Worm (Caenorhabditis elegans): ENCODE results near the gene srlf-26.
A peak's percentile ranks its signal among the peaks of the same experiment; 100 is the strongest.
"Not testable (repeated sequence)": the region's sequence is repeated elsewhere in the genome, so short reads cannot be mapped to it uniquely, and the experiment has no call there.

Gene srlf-26

ce11 chrIV:13666849-13667430 is 11.8 kb upstream of the srlf-26 start, which contains the start of gene fbxa-215:
TSS of gene fbxa-215 (minus strand) at chrIV:13666909.
- TF ChIP-seq attf-3 (GFP tag; conservative IDR thresholded peaks at IDR 0.05) (no peak), madf-8 (GFP tag; conservative IDR thresholded peaks at IDR 0.05) (peak; percentile 65), lsl-1 (GFP tag; optimal IDR thresholded peaks at IDR 0.05) (peak; percentile 52), xnd-1 (tag; optimal IDR thresholded peaks at IDR 0.05) (peak; percentile 47), hsf-1 (GFP tag; IDR thresholded peaks at IDR 0.05) (no peak), F22D6.2 (tag; optimal IDR thresholded peaks at IDR 0.05) (no peak), ceh-27 (GFP tag; optimal IDR thresholded peaks at IDR 0.05) (no peak), madf-6 (GFP tag; IDR thresholded peaks at IDR 0.05) (peak; percentile 75), dpl-1 (GFP tag; optimal IDR thresholded peaks at IDR 0.05) (peak; percentile 19), efl-1 (GFP tag; optimal IDR thresholded peaks at IDR 0.05) (peak; percentile 58), mes-4 (tag; optimal IDR thresholded peaks at IDR 0.05) (no peak), snpc-4 (GFP tag; optimal IDR thresholded peaks at IDR 0.05) (peak; percentile 57), snpc-4 (tag; optimal IDR thresholded peaks at IDR 0.05) (peak in 3 of 4 experiments; percentile 62 to 88 (median 82)), ekl-4 (GFP tag; IDR thresholded peaks at IDR 0.05) (no peak), F55B11.4 (tag; optimal IDR thresholded peaks at IDR 0.05; ENCODE audit: borderline replicate concordance, insufficient read depth) (no peak)

DNA sequence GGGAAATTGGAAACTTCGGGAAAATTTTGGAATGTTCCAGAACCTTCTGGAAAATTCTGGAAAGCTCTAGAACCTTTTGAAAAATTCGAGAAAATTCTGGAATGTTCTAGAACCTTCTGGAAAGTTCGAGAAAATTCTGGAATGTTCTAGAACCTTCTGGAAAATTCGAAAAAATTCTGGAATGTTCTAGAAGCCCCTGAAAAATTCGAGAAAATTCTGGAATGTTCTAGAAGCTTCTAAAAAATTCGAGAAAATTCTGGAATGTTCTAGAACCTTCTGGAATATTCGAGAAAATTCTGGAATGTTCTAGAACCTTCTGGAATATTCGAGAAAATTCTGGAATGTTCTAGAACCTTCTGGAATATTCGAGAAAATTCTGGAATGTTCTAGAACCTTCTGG is 10.8 kb upstream of the srlf-26 start:
- TF ChIP-seq hsf-1 (GFP tag; IDR thresholded peaks at IDR 0.05) (peak; percentile 98), ekl-4 (GFP tag; IDR thresholded peaks at IDR 0.05) (peak; percentile 76), Y56A3A.18 (GFP tag; IDR thresholded peaks at IDR 0.05) (0 out of 2 replicates have a peak, but pooled peaks have one; percentile 69), ztf-25 (GFP tag; IDR thresholded peaks at IDR 0.05) (0 out of 2 replicates have a peak, but pooled peaks have one; percentile 43), ceh-100 (GFP tag; IDR thresholded peaks at IDR 0.05) (0 out of 2 replicates have a peak, but pooled peaks have one; percentile 27), rpc-1 (optimal IDR thresholded peaks at IDR 0.05) (peak; percentile 37), Y53F4B.3 (GFP tag; IDR thresholded peaks at IDR 0.05) (peak; percentile 32; the same call in 1 of the 2 replicates), attf-6 (GFP tag; IDR thresholded peaks at IDR 0.05) (0 out of 2 replicates have a peak, but pooled peaks have one; percentile 67), ceh-40 (GFP tag; IDR thresholded peaks at IDR 0.05) (0 out of 2 replicates have a peak, but pooled peaks have one; percentile 21), Y79H2A.3 (GFP tag; conservative IDR thresholded peaks at IDR 0.05) (peak; percentile 58; the same call in 1 of the 2 replicates), snpc-4 (tag; optimal IDR thresholded peaks at IDR 0.05) (peak in 1 of 4 experiments; percentile 51), egrh-3 (GFP tag; IDR thresholded peaks at IDR 0.05) (peak; percentile 45), mel-28 (tag; optimal IDR thresholded peaks at IDR 0.05; ENCODE audit: borderline replicate concordance) (peak; percentile 67), madf-6 (GFP tag; IDR thresholded peaks at IDR 0.05) (peak; percentile 61; the same call in 1 of the 2 replicates)
- TF ChIP-seq rpc-1 (tag; optimal IDR thresholded peaks at IDR 0.05); snpc-4 (GFP tag; optimal IDR thresholded peaks at IDR 0.05): not testable (repeated sequence)

ce11 chrIV:13673504-13673903 is 5.2 kb upstream of the srlf-26 start, which contains the start of gene oac-48:
TSS of gene oac-48 (plus strand) at chrIV:13673804.
- TF ChIP-seq ztf-18 (tag; optimal IDR thresholded peaks at IDR 0.05) (no peak), Y67H2A.10 (GFP tag; conservative IDR thresholded peaks at IDR 0.05) (no peak)

DNA sequence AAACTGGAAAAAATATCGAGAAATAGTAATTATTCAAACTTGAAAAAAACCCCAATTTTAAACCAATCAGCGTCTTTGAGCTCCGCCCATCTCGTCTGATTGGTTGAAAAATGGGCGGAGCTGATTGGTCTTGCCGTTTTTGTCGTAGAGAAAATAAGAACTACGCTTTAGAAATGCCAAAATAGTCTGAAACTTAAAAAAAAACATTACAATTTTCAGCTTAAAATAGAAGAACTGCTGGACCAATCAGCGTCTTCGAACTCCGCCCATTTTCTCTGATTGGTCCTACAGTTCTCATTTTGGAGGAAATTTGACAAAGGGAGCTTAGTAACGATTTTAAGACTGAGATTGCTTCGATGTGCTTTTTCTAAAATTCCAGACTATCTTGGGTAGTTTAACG is 746 bp downstream of the srlf-26 start:
- no peak for TF ChIP-seq mes-4 (tag; optimal IDR thresholded peaks at IDR 0.05)
- TF ChIP-seq ztf-28 (GFP tag; IDR thresholded peaks at IDR 0.05): no peak

DNA sequence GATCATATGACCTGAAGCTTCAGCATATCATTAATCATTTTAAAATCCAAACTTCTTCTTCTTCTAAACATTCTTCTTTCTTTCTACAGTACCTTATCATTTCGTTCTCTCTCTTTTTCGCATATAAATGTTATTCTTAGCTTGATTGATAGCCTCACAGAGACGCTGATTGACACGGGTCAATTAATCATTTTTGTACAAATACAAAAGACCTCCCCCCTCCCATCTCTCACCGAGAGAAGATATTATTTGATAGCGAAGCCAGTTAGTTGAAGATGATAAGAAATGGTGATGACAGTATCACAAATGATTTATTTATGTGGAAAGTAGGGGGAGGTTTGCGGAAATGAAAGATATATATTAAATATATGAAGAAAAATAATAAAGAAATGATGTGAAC is 4.0 kb downstream of the srlf-26 start:
- no peak for TF ChIP-seq lin-54 (GFP tag; optimal IDR thresholded peaks at IDR 0.05)
- peak; percentile 13 for TF ChIP-seq nhr-80 (tag; optimal IDR thresholded peaks at IDR 0.05)
